Fruit fly (Drosophila melanogaster): ENCODE measurements around the gene Sf3a2.

DNA sequence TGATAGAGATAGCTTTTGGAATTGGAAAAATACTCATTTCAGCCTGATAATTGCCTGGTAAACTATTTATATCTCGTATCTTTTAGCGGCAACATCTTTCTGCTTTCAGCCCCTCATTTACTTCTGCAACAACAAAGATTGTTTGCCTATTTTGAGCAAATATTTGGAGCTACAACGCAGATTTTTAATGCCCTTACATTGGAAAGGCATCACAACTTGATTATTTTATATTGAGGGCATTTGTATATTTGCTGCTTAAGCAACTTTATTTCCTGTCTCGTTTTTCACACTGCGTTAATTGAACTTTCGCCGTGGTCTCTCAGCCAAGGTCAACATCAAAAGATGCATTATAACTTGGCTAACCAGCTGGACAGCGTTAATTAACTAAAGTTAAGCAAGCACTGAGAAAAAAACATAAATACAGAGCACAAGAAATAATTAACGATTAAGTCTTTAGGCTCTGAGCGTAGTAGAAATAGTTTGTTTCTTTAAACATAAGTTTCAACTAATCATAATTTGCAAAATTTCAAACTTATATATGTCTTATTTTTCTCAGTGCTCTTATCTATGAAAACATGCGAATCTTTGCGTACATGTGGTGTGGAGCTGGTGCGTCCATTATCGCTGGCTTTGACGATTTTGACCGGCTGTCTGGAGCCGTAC, 17.6 kb upstream of the Sf3a2 start:
- TF ChIP-seq CG33017 (tag; optimal IDR thresholded peaks at IDR 0.05) (no peak), Crg-1 (GFP tag; optimal IDR thresholded peaks at IDR 0.05) (no peak), CG12768 (GFP tag; optimal IDR thresholded peaks at IDR 0.05) (no peak), CG11617 (GFP tag; optimal IDR thresholded peaks at IDR 0.05) (no peak), ovo (GFP tag; optimal IDR thresholded peaks at IDR 0.05) (no peak), CG7045 (GFP tag; optimal IDR thresholded peaks at IDR 0.05) (no peak), Mnt (GFP tag; optimal IDR thresholded peaks at IDR 0.05) (no peak), cic (GFP tag; optimal IDR thresholded peaks at IDR 0.05) (no peak), toe (GFP tag; optimal IDR thresholded peaks at IDR 0.05) (no peak), cnc (optimal IDR thresholded peaks at IDR 0.05) (no peak), pad (GFP tag; optimal IDR thresholded peaks at IDR 0.05) (no peak)

Measured in whole organism, adult.